Worm (Caenorhabditis elegans): ENCODE results near the gene F56D6.14.

F56D6.14 gene

ce11 chrIV:3888963-3889362 lies 28.5 kb upstream of the F56D6.14 start, which contains the start of gene oac-21:
oac-21 (plus strand) TSS chrIV:3889263.
- TF ChIP-seq mes-2 (tag; optimal IDR thresholded peaks at IDR 0.05; ENCODE audit: poor library complexity, severe bottlenecking): no peak
- no peak for TF ChIP-seq T26A8.4 (GFP tag; IDR thresholded peaks at IDR 0.05)
- no peak for TF ChIP-seq ctbp-1 (GFP tag; IDR thresholded peaks at IDR 0.05)
- no peak for TF ChIP-seq lir-3 (tag; optimal IDR thresholded peaks at IDR 0.05)
- no peak for TF ChIP-seq spr-1 (tag; optimal IDR thresholded peaks at IDR 0.05)
- no peak for TF ChIP-seq F44E2.7 (GFP tag; IDR thresholded peaks at IDR 0.05)
- TF ChIP-seq snpc-1.2 (GFP tag; IDR thresholded peaks at IDR 0.05): no peak
- TF ChIP-seq lin-39 (tag; optimal IDR thresholded peaks at IDR 0.05): no peak
- TF ChIP-seq D1046.2 (GFP tag; IDR thresholded peaks at IDR 0.05): no peak
- TF ChIP-seq nhr-11 (tag; optimal IDR thresholded peaks at IDR 0.05): no peak
- TF ChIP-seq aly-2 (tag; optimal IDR thresholded peaks at IDR 0.05): no peak
- TF ChIP-seq jun-1 (tag; optimal IDR thresholded peaks at IDR 0.05): no peak

- TF ChIP-seq dmd-6 (GFP tag; IDR thresholded peaks at IDR 0.05) (no peak), egl-43 (GFP tag; IDR thresholded peaks at IDR 0.05) (no peak), ZK337.2 (GFP tag; IDR thresholded peaks at IDR 0.05) (no peak), hlh-11 (tag; optimal IDR thresholded peaks at IDR 0.05) (no peak), mxl-2 (GFP tag; conservative IDR thresholded peaks at IDR 0.05) (no peak), ces-1 (GFP tag; optimal IDR thresholded peaks at IDR 0.05) (no peak), lim-7 (GFP tag; IDR thresholded peaks at IDR 0.05) (no peak), arid-1 (GFP tag; conservative IDR thresholded peaks at IDR 0.05) (no peak), ceh-20 (GFP tag; IDR thresholded peaks at IDR 0.05) (no peak), daf-16 (GFP tag; optimal IDR thresholded peaks at IDR 0.05) (no peak), daf-16 (tag; optimal IDR thresholded peaks at IDR 0.05) (no peak), zfp-3 (GFP tag; conservative IDR thresholded peaks at IDR 0.05) (no peak), unc-62 (GFP tag; optimal IDR thresholded peaks at IDR 0.05 in 1 of 2) (no peak), unc-62 (tag; optimal IDR thresholded peaks at IDR 0.05) (no peak), nhr-76 (tag; optimal IDR thresholded peaks at IDR 0.05) (no peak), F44E2.7 (GFP tag; IDR thresholded peaks at IDR 0.05) (no peak), aha-1 (tag) (no peak), nhr-77 (tag; optimal IDR thresholded peaks at IDR 0.05) (no peak), ztf-7 (tag; optimal IDR thresholded peaks at IDR 0.05) (no peak), zip-2 (tag; optimal IDR thresholded peaks at IDR 0.05) (no peak), F26F4.8 (GFP tag; conservative IDR thresholded peaks at IDR 0.05) (no peak)
Observed at ce11 chrIV:3892027-3892426, 25.5 kb upstream of the F56D6.14 start, which contains the start of gene F56D6.9. F56D6.9 (plus strand) TSS chrIV:3892327.

- TF ChIP-seq nhr-102 (tag; optimal IDR thresholded peaks at IDR 0.05) (no peak), unc-62 (GFP tag; optimal IDR thresholded peaks at IDR 0.05 in 1 of 2) (peak in 1 of 2 experiments; percentile 74), unc-62 (tag; optimal IDR thresholded peaks at IDR 0.05) (no peak)
Observed at ce11 chrIV:3894004-3894480, 23.5 kb upstream of the F56D6.14 start, which contains the start of gene F56D6.8. F56D6.8 (minus strand) TSS chrIV:3894430.

ce11 chrIV:3894770-3895169 lies 22.7 kb upstream of the F56D6.14 start, which contains the start of gene dct-8:
dct-8 (plus strand) TSS chrIV:3895070.
- no peak for TF ChIP-seq hmg-1.1 (GFP tag; IDR thresholded peaks at IDR 0.05)
- no peak for TF ChIP-seq pha-4 (GFP tag; IDR thresholded peaks at IDR 0.05)
- TF ChIP-seq pha-4 (tag; optimal IDR thresholded peaks at IDR 0.05): no peak
- TF ChIP-seq zip-2 (tag; optimal IDR thresholded peaks at IDR 0.05): no peak
- TF ChIP-seq mdl-1 (tag; optimal IDR thresholded peaks at IDR 0.05): no peak
- no peak for TF ChIP-seq ama-1 (optimal IDR thresholded peaks at IDR 0.05)
- no peak for TF ChIP-seq nhr-237 (tag; optimal IDR thresholded peaks at IDR 0.05)
- TF ChIP-seq F49E8.2 (tag; optimal IDR thresholded peaks at IDR 0.05; ENCODE audit: borderline replicate concordance): no peak
- no peak for TF ChIP-seq aly-2 (tag; optimal IDR thresholded peaks at IDR 0.05)
- no peak for TF ChIP-seq mdt-29 (GFP tag; IDR thresholded peaks at IDR 0.05)
